Fruit fly (Drosophila melanogaster): Measurements from ENCODE around the gene CG31522.

DNA sequence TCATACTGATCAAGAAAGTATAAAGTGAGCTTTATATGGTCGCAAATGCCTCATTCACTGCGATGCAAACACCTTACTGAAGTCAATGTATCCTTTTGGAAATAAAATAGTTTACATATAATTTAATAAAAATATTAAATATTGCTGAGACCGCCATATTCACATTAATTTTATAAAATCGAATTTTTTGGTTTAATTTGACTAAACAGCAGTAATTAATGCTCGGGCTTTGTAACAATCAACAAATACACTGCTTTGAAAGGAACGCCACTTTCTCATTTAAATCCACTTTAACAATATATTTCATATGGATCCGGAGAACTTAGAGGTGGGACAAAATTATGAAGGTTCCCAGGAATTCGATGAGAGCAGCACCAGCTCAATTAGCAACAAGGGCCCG is 17.8 kb upstream of the CG31522 start, which contains the start of gene sac:
- no peak for TF ChIP-seq Clk (GFP tag; optimal IDR thresholded peaks at IDR 0.05)
- TF ChIP-seq CG33017 (tag; optimal IDR thresholded peaks at IDR 0.05): no peak
- no peak for TF ChIP-seq Mnt (GFP tag; optimal IDR thresholded peaks at IDR 0.05)
- no peak for TF ChIP-seq CG7101 (tag; optimal IDR thresholded peaks at IDR 0.05)
- TF ChIP-seq CG12768 (GFP tag; optimal IDR thresholded peaks at IDR 0.05): no peak

Data from whole organism, adult.